Fruit fly (Drosophila melanogaster) whole organism, embryonic: ENCODE measurements around the gene PIG-S.
A peak's percentile ranks its signal among the peaks of the same experiment; 100 is the strongest.

Experiments
- Antp ChIP-seq: fragments of 200-800 bp; sonication (Bioruptor generic); optimal IDR thresholded peaks from 3 replicates; lab custom pipeline; 2016; ENCODE audit warnings: missing biosample characterization, missing genetic modification characterization
- Bdp1 ChIP-seq: fragments of 200-800 bp; sonication (Bioruptor generic); optimal IDR thresholded peaks from 3 replicates; lab custom pipeline; 2016; ENCODE audit warnings: missing biosample characterization, missing genetic modification characterization
- CG10543 ChIP-seq: fragments of 200-800 bp; sonication (Bioruptor generic); optimal IDR thresholded peaks from 3 replicates; lab custom pipeline; 2017; ENCODE audit warnings: missing biosample characterization, mild to moderate bottlenecking, missing genetic modification characterization, moderate library complexity
- CG10565 ChIP-seq: fragments of 200-800 bp; sonication (Bioruptor generic); optimal IDR thresholded peaks from 3 replicates; lab custom pipeline; 2016; ENCODE audit warnings: missing biosample characterization, mild to moderate bottlenecking, missing genetic modification characterization
- CG11723 ChIP-seq: fragments of 200-800 bp; sonication (Bioruptor generic); optimal IDR thresholded peaks from 2 replicates; lab custom pipeline; 2017; ENCODE audit warnings: missing biosample characterization, mild to moderate bottlenecking, missing genetic modification characterization
- CG12744 ChIP-seq: fragments of 200-800 bp; sonication (Bioruptor generic); optimal IDR thresholded peaks from 2 replicates; lab custom pipeline; 2016; ENCODE audit warnings: missing biosample characterization, missing genetic modification characterization
- CG12769 ChIP-seq: fragments of 200-800 bp; sonication (Bioruptor generic); optimal IDR thresholded peaks from 2 replicates; lab custom pipeline; 2019; ENCODE audit warnings: missing biosample characterization, mild to moderate bottlenecking, missing genetic modification characterization, moderate library complexity
- CG14441 ChIP-seq: fragments of 200-800 bp; sonication (Bioruptor generic); IDR thresholded peaks from 2 replicates; pipeline ENCODE4 v1.3.6; 2022; ENCODE audit warnings: missing biosample characterization, missing genetic modification characterization
- CG14667 ChIP-seq: fragments of 200-800 bp; sonication (Bioruptor generic); IDR thresholded peaks from 2 replicates; pipeline ENCODE4 v1.3.6; 2022; ENCODE audit warnings: missing biosample characterization, missing genetic modification characterization
- CG1603 ChIP-seq: fragments of 200-800 bp; sonication (Bioruptor generic); optimal IDR thresholded peaks from 2 replicates; lab custom pipeline; 2019; ENCODE audit warnings: missing biosample characterization, mild to moderate bottlenecking, missing genetic modification characterization, moderate library complexity
- CG17328 ChIP-seq: fragments of 200-800 bp; sonication (Bioruptor generic); IDR thresholded peaks from 2 replicates; pipeline ENCODE4 v1.3.6; 2022; ENCODE audit warnings: missing biosample characterization, missing genetic modification characterization
- CG18476 ChIP-seq: fragments of 200-800 bp; sonication (Bioruptor generic); optimal IDR thresholded peaks from 2 replicates; lab custom pipeline; 2016; ENCODE audit warnings: missing biosample characterization, mild to moderate bottlenecking, missing genetic modification characterization
- CG2678 ChIP-seq: fragments of 200-800 bp; sonication (Bioruptor generic); optimal IDR thresholded peaks from 3 replicates; lab custom pipeline; 2019; ENCODE audit warnings: missing biosample characterization, mild to moderate bottlenecking, missing genetic modification characterization, moderate library complexity
- CG4282 ChIP-seq: fragments of 200-800 bp; sonication (Bioruptor generic); optimal IDR thresholded peaks from 2 replicates; lab custom pipeline; 2016; ENCODE audit warnings: missing biosample characterization, missing genetic modification characterization
- CG5180 ChIP-seq: fragments of 200-800 bp; sonication (Bioruptor generic); optimal IDR thresholded peaks from 3 replicates; lab custom pipeline; 2017; ENCODE audit warnings: missing biosample characterization, missing genetic modification characterization, mild to moderate bottlenecking, moderate library complexity, missing genetic modification reagents
- CG6689 ChIP-seq: fragments of 200-800 bp; sonication (Bioruptor generic); IDR thresholded peaks from 2 replicates; pipeline ENCODE4 v1.3.6; 2022; ENCODE audit warnings: missing biosample characterization, missing genetic modification characterization
- CG6765 ChIP-seq: fragments of 200-800 bp; sonication (Bioruptor generic); optimal IDR thresholded peaks from 3 replicates; lab custom pipeline; 2017; ENCODE audit warnings: missing biosample characterization, mild to moderate bottlenecking, missing genetic modification characterization
- CG6854 ChIP-seq: fragments of 200-800 bp; sonication (Bioruptor generic); optimal IDR thresholded peaks from 3 replicates; lab custom pipeline; 2017; ENCODE audit warnings: missing biosample characterization, mild to moderate bottlenecking, missing genetic modification characterization
- CG9215 ChIP-seq: fragments of 200-800 bp; sonication (Bioruptor generic); IDR thresholded peaks from 2 replicates; pipeline ENCODE4 v1.3.6; 2022; ENCODE audit warnings: missing biosample characterization, missing genetic modification characterization
- CG9609 ChIP-seq: fragments of 200-800 bp; sonication (Bioruptor generic); optimal IDR thresholded peaks from 3 replicates; lab custom pipeline; 2016; ENCODE audit warnings: missing biosample characterization, missing genetic modification characterization
- Deaf1 ChIP-seq: fragments of 200-800 bp; optimal IDR thresholded peaks from 3 replicates; lab custom pipeline; 2019; ENCODE audit warnings: missing biosample characterization, mild to moderate bottlenecking, missing genetic modification characterization, moderate library complexity
- Dip3 ChIP-seq: fragments of 200-800 bp; sonication (Bioruptor generic); optimal IDR thresholded peaks from 3 replicates; lab custom pipeline; 2016; ENCODE audit warnings: missing biosample characterization, missing genetic modification characterization
- E2f1 ChIP-seq: fragments of 200-800 bp; sonication (Bioruptor generic); IDR thresholded peaks from 2 replicates; pipeline ENCODE4 v1.3.6; 2022; ENCODE audit warnings: missing biosample characterization, missing genetic modification characterization
- Ets97D ChIP-seq: fragments of 200-800 bp; sonication (Bioruptor generic); optimal IDR thresholded peaks from 3 replicates; lab custom pipeline; 2016; ENCODE audit warnings: missing biosample characterization, missing genetic modification characterization
- HLH3B ChIP-seq: fragments of 200-800 bp; sonication (Bioruptor generic); IDR thresholded peaks from 2 replicates; pipeline ENCODE4 v1.3.6; 2022; ENCODE audit warnings: missing biosample characterization, missing genetic modification characterization
- HLHmδ ChIP-seq: fragments of 200-800 bp; sonication (Bioruptor generic); optimal IDR thresholded peaks from 2 replicates; lab custom pipeline; 2018; ENCODE audit warnings: missing biosample characterization, mild to moderate bottlenecking, missing genetic modification characterization, moderate library complexity
- MBD-R2 ChIP-seq: fragments of 200-800 bp; sonication (Bioruptor generic); IDR thresholded peaks from 2 replicates; pipeline ENCODE4 v1.3.6; 2022; ENCODE audit warnings: missing biosample characterization, missing genetic modification characterization
- Taf1 ChIP-seq: fragments of 200-800 bp; sonication (Bioruptor generic); IDR thresholded peaks from 2 replicates; pipeline ENCODE4 v1.3.6; 2022; ENCODE audit warnings: missing biosample characterization, missing genetic modification characterization
- Tbp ChIP-seq: fragments of >200 bp; optimal IDR thresholded peaks from 2 replicates; lab custom pipeline; 2018; ENCODE audit warnings: missing biosample characterization, missing genetic modification characterization
- ase ChIP-seq: fragments of 200-800 bp; sonication (Bioruptor generic); IDR thresholded peaks from 3 replicates; pipeline ENCODE4 v1.3.6; 2022; ENCODE audit warnings: missing biosample characterization, missing genetic modification characterization
- bigmax ChIP-seq: fragments of 200-800 bp; sonication (Bioruptor generic); optimal IDR thresholded peaks from 2 replicates; lab custom pipeline; 2018; ENCODE audit warnings: missing biosample characterization, mild to moderate bottlenecking, missing genetic modification characterization
- btn ChIP-seq: fragments of 200-800 bp; sonication (Bioruptor generic); optimal IDR thresholded peaks from 2 replicates; lab custom pipeline; 2016; ENCODE audit warnings: missing biosample characterization, missing genetic modification characterization
- chm ChIP-seq: fragments of 200-800 bp; sonication (Bioruptor generic); IDR thresholded peaks from 2 replicates; pipeline ENCODE4 v1.3.6; 2022; ENCODE audit warnings: missing biosample characterization, missing genetic modification characterization
- dysf ChIP-seq: fragments of 200-800 bp; sonication (Bioruptor generic); IDR thresholded peaks from 3 replicates; pipeline ENCODE4 v1.3.6; 2022; ENCODE audit warnings: missing biosample characterization, missing genetic modification characterization
- eyg ChIP-seq: fragments of 200-800 bp; sonication (Bioruptor generic); optimal IDR thresholded peaks from 3 replicates; lab custom pipeline; 2016; ENCODE audit warnings: missing biosample characterization, missing genetic modification characterization
- fd3F ChIP-seq: fragments of 200-800 bp; sonication (Bioruptor generic); optimal IDR thresholded peaks from 2 replicates; lab custom pipeline; 2018; ENCODE audit warnings: missing biosample characterization, mild to moderate bottlenecking, missing genetic modification characterization, moderate library complexity
- fu2 ChIP-seq: fragments of 200-800 bp; sonication (Bioruptor generic); optimal IDR thresholded peaks from 2 replicates; lab custom pipeline; 2016; ENCODE audit warnings: missing biosample characterization, missing genetic modification characterization
- gsb ChIP-seq: fragments of 200-800 bp; sonication (Bioruptor generic); IDR thresholded peaks from 2 replicates; pipeline ENCODE4 v1.3.6; 2022; ENCODE audit warnings: missing biosample characterization, missing genetic modification characterization
- gsb-n ChIP-seq: fragments of 200-800 bp; sonication (Bioruptor generic); optimal IDR thresholded peaks from 3 replicates; lab custom pipeline; 2018; ENCODE audit warnings: missing biosample characterization, mild to moderate bottlenecking, missing genetic modification characterization
- hb ChIP-seq: fragments of 200-800 bp; sonication (Bioruptor generic); IDR thresholded peaks from 3 replicates; pipeline ENCODE4 v1.3.6; 2022; ENCODE audit warnings: missing biosample characterization, missing genetic modification characterization; ENCODE audit not compliant: partially characterized antibody
- hth ChIP-seq: fragments of >200 bp; optimal IDR thresholded peaks from 2 replicates; lab custom pipeline; 2017; ENCODE audit warnings: inconsistent platforms
- insv ChIP-seq, 2 experiments: fragments of 200-800 bp; sonication (Bioruptor generic); optimal IDR thresholded peaks; 3 replicates each; lab custom pipeline; 2016 to 2018; ENCODE audit warnings: missing biosample characterization in 2 of 2, missing genetic modification characterization in 2 of 2
- lbe ChIP-seq: fragments of 200-800 bp; sonication (Bioruptor generic); optimal IDR thresholded peaks from 2 replicates; lab custom pipeline; 2016; ENCODE audit warnings: missing biosample characterization, mild to moderate bottlenecking, missing genetic modification characterization
- maf-S ChIP-seq: fragments of 200-800 bp; sonication (Bioruptor generic); optimal IDR thresholded peaks from 2 replicates; lab custom pipeline; 2016; ENCODE audit warnings: missing biosample characterization, missing genetic modification characterization
- oc ChIP-seq: fragments of 200-800 bp; sonication (Bioruptor generic); optimal IDR thresholded peaks from 2 replicates; lab custom pipeline; 2018; ENCODE audit warnings: missing biosample characterization, mild to moderate bottlenecking, missing genetic modification characterization, moderate library complexity
- pan ChIP-seq, 4 experiments: fragments of >200 bp in 3 of 4; fragments of 200-800 bp in 1 of 4; sonication (Bioruptor generic) in 1 of 4; optimal IDR thresholded peaks in 3 of 4; IDR thresholded peaks in 1 of 4; 2 replicates each; pipeline versions ENCODE4 v1.3.6 to Lab custom; 2017 to 2022; ENCODE audit warnings: missing biosample characterization in 2 of 4, missing genetic modification characterization in 2 of 4, mixed read lengths in 1 of 4
- rib ChIP-seq: fragments of 200-800 bp; sonication (Bioruptor generic); IDR thresholded peaks from 2 replicates; pipeline ENCODE4 v1.3.6; 2022; ENCODE audit warnings: missing biosample characterization, missing genetic modification characterization
- sr ChIP-seq: fragments of 200-800 bp; sonication (Bioruptor generic); IDR thresholded peaks from 3 replicates; pipeline ENCODE4 v1.3.6; 2022; ENCODE audit warnings: missing biosample characterization, missing genetic modification characterization
- ssp ChIP-seq: fragments of 200-800 bp; sonication (Bioruptor generic); IDR thresholded peaks from 2 replicates; pipeline ENCODE4 v1.3.6; 2022; ENCODE audit warnings: missing biosample characterization, missing genetic modification characterization

The PIG-S gene

DNA sequence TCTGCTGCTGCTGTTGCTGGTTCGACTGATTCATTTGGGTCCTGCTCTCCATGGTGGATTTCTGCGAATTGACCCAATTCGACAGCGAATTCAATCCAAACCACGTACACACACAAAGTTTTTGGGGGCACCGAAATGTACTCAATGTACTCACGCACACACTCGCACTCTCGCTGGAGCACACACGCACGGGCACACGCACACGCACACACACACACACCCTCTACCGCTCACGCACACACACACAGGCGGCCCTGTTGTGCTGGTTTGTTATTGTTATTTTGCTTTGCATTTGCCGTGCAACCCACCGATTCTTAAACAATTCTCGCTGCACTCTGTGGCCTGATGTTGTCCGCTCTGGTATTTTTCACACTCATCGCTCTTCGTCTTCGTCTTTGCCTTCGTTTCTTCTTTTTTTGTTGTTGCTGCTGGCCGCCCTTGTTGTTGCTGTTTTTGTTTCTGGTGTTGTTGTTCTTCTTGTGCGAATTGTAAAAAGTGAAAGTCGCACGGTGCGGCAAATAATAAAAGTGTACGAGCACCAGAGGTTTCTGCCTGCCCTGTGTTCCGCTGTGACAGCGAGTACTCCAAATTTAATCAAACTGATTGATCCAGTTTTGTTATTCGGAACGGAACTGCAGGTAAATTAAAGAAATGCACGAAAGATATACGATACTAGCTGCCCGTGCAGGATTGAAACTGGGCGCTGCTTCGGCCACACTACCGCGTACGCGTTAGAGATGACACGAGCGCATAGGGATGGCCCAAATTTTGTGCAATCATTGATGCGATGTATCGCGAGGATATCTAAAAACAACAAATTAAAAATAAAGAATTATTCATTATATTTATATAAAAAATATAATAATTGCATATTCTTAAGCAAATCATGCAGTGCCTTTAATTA lies 41.5 kb downstream of the PIG-S start, which contains the start of gene CG3744 (continued):
- TF ChIP-seq CG6854 (GFP tag; lab: Kevin White, UChicago) (peak; percentile 70), CG14667 (peak; percentile 92), CG9609 (peak; percentile 77), gsb-n (peak; percentile 78), HLHmδ (GFP tag; lab: Kevin White, UChicago) (no peak), btn (GFP tag; lab: Kevin White, UChicago) (no peak), CG10565 (GFP tag; lab: Kevin White, UChicago) (peak; percentile 14), Ets97D (peak; percentile 60), bigmax (GFP tag; lab: Kevin White, UChicago) (no peak), dysf (GFP tag; lab: Robert Waterston, UW) (peak; percentile 94), CG6689 (GFP tag; lab: Robert Waterston, UW) (peak; percentile 93), CG11723 (GFP tag; lab: Kevin White, UChicago) (peak; percentile 77), hb (GFP tag; lab: Robert Waterston, UW) (peak; percentile 87), HLH3B (GFP tag; lab: Robert Waterston, UW) (peak; percentile 92), CG10543 (GFP tag; lab: Kevin White, UChicago) (peak; percentile 93), chm (GFP tag; lab: Robert Waterston, UW) (peak; percentile 93), MBD-R2 (GFP tag; lab: Robert Waterston, UW) (peak; percentile 90), insv (GFP tag; optimal IDR thresholded peaks at IDR 0.05; lab: Kevin White, UChicago) (peak in 1 of 2 experiments; percentile 67), rib (GFP tag; lab: Robert Waterston, UW) (peak; percentile 90), CG2678 (tag; lab: Kevin White, UChicago) (peak; percentile 90), CG6765 (peak; percentile 61), CG12769 (tag; lab: Kevin White, UChicago) (no peak), gsb (GFP tag; lab: Robert Waterston, UW) (peak; percentile 89), sr (peak; percentile 68), CG5180 (no peak), hth (no peak), fd3F (GFP tag; lab: Kevin White, UChicago) (peak; percentile 90), Antp (GFP tag; lab: Kevin White, UChicago) (peak; percentile 72), fu2 (GFP tag; lab: Kevin White, UChicago) (peak; percentile 78), eyg (peak; percentile 46), Bdp1 (GFP tag; lab: Kevin White, UChicago) (peak; percentile 29), lbe (GFP tag; lab: Kevin White, UChicago) (peak; percentile 79), CG18476 (GFP tag; lab: Kevin White, UChicago) (peak; percentile 71), pan (optimal IDR thresholded peaks at IDR 0.05; lab: Kevin White, UChicago) (no peak), pan (GFP tag; optimal IDR thresholded peaks at IDR 0.05 in 1 of 2, IDR thresholded peaks at IDR 0.05 in 1 of 2) (peak in 1 of 2 experiments; percentile 95), ase (GFP tag; lab: Robert Waterston, UW) (peak; percentile 95), Deaf1 (tag; lab: Kevin White, UChicago) (peak; percentile 65), Dip3 (GFP tag; lab: Kevin White, UChicago) (peak; percentile 72), CG9215 (peak; percentile 92), oc (tag; lab: Kevin White, UChicago) (peak; percentile 78), CG14441 (GFP tag; lab: Robert Waterston, UW) (peak; percentile 94), E2f1 (GFP tag; lab: Robert Waterston, UW) (peak; percentile 88), Taf1 (peak; percentile 87), Tbp (no peak), CG12744 (peak; percentile 60), ssp (GFP tag; lab: Robert Waterston, UW) (peak; percentile 86), CG1603 (tag; lab: Kevin White, UChicago) (peak; percentile 66), CG4282 (no peak), CG17328 (peak; percentile 93), maf-S (GFP tag; lab: Kevin White, UChicago) (peak; percentile 36)
